Fruit fly (Drosophila melanogaster) S2 (cell line): ENCODE results near the gene Stim.

ENCODE experiments used
- CG8478 ChIP-seq: fragments of >200 bp; optimal IDR thresholded peaks from 2 replicates; lab custom pipeline; 2018
- CTCF ChIP-seq, 2 experiments: fragments of >200 bp; optimal IDR thresholded peaks; 2 replicates each; lab custom pipeline; 2018

Gene Stim

DNA sequence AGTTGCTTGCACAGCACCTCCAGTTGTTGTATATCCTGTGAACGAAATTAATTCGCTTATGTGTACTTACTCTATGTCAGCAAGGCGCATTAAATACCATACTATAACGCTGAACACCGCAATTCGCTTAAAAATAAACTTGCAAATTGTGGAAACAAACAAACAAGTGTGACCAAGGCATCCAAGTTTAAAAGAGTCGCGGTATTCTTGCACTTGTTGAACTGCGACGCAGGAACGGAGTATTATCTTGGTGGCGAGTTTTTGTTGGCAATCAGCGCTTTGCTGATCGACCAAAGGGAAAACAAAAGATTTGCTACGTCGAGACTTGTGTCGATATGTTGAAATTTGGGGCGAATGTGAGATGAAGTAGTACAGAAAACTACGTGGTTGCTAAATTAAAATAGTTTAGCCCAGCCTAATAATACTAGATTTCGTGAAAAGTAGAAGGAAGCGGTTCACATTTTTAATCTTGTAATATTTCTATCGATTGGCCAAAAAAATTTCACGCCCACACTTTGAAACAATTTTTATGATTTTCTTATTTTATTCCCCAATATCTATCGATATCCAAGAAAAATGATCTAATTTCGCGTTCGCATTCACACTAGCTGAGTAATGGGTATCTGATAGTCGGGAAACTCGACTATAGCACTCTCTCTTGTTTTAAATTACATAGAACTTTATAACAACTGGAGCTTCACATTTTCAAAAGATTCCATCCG is 6.6 kb downstream of the Stim start, which contains the start of gene Ranbp16:
Gene Ranbp16, minus strand, starts transcription at position 364 of the 722 bp plus-strand sequence.
- TF ChIP-seq CTCF (optimal IDR thresholded peaks at IDR 0.05; lab: Kevin White, UChicago): no peak
- TF ChIP-seq CG8478: no peak

DNA sequence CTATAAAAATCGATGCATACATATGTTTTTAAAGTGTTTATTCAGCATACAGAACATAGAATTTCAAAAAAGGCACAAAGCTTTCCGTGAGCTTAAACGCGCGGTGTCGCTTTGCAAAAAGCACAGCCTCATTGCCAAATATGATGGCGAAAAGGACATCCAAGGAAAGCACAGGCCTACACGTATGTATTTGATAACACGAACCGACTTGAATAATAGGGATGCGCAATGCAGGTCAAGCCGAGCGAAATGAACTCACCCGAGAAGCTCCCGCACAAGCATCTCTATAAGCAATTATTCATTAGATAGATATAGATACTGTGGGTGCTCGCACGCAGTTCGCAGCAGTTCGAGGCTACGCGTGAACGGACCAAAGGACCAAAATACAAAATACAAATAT is 15.4 kb downstream of the Stim start, which contains the start of gene Lcch3:
Gene Lcch3, plus strand, starts transcription at position 301 of the 400 bp plus-strand sequence.
- TF ChIP-seq CTCF (optimal IDR thresholded peaks at IDR 0.05; lab: Kevin White, UChicago): no peak
- TF ChIP-seq CG8478: no peak

DNA sequence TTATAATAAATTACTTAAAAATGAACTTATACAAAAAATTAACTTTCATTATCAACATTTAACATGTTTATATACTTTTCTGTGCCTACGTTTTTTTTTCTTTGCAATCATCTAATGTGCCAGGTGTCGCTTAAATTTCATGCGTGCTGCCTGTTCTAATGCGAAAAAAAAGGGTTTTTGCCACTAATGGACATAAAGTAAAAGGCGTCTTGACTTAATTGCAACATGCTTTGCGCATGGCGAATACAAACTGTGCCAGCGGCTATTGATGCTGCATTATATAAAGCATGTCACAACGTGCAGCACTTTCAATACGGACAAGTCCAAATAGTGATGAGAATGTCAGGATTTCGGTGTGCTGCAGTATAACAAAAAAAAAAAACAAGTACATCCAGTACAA is 18.6 kb downstream of the Stim start, which contains the start of gene CG8916:
Gene CG8916, plus strand, starts transcription at position 301 of the 400 bp plus-strand sequence.
- no peak for TF ChIP-seq CTCF (optimal IDR thresholded peaks at IDR 0.05; lab: Kevin White, UChicago)
- no peak for TF ChIP-seq CG8478

DNA sequence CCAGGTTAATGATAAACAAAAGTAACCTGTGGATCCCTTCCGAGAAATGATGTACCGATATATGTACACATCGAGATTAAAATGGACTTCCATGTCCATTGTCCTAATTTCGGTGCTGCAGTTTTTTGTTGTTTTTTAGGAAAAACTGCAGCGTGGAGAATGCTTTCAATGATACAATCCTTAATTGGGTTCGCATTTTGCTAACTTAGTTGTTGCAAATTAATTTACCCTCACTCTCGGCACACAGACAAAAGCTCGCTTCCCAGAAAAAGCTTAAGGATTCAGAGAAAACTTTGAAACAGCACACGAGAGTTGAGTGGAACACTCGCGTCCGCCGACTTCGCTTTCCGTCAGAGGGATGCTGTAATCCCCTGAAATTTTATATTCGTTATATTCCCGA is 29.7 kb downstream of the Stim start, which contains the start of gene Lrp4:
Gene Lrp4, plus strand, starts transcription at position 301 of the 400 bp plus-strand sequence.
- TF ChIP-seq CG8478: no peak
- TF ChIP-seq CTCF (optimal IDR thresholded peaks at IDR 0.05; lab: Kevin White, UChicago): no peak

DNA sequence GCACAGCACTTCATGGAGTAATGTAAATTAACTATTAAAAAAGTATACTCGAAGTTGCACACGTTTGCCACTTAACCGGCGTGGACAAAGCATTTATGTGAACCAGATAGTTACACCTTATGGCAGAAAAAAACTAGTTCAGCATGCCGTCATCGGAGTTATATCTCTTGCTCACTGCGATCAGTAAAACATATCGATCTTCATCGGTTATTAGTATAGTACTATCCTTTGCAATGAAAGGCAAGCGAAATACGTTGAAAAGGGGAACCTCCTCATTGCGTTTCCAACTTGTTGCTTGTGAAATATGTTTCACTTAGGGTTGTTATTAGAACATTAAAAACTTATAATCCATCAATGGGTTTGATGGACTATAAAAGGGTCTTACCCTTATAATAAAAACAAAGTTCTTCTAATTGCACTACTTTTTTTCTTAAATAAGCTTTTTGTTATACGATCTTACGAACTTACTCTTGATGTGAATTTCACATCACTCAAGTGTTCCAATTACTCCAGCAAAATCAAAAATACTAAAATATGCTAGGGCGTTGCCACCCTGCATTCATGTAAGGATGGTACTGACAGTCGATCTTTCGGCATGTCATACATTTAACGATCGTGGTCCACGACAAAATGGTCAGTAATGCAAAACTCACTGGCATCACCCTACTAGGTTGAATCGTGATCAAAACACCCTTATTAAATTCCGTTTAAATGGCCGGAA is 30.5 kb downstream of the Stim start, which contains the start of gene CycD:
Gene CycD, minus strand, starts transcription at position 113 of the 721 bp plus-strand sequence.
- TF ChIP-seq CG8478 (no peak), CTCF (optimal IDR thresholded peaks at IDR 0.05; lab: Kevin White, UChicago) (no peak)

DNA sequence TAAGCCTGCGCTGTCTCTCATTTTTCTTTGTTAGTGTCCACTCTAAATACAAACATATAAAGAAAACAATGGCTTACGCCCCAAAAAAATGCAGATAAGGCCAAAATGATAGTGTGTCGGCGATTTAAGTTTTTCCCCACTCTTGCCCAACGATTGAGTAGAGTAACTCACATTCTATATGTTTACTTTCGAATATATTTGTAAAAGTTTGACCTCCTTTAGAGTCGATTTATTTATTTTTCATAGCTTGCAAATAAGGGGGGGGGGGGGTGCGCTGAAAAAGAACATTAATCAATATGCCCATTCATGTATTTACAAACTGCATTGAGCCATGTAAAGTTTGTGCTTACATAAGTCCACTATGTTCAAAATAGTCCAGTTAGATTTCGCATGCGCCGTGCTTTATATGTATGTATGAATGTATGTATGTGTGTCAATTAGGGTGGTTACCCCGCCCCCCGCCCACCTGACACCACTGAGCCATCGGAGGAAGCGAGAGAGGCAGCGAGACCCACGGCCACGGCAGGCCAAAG is 46.5 kb downstream of the Stim start:
- no peak for TF ChIP-seq CG8478
- no peak for TF ChIP-seq CTCF (optimal IDR thresholded peaks at IDR 0.05; lab: Kevin White, UChicago)

DNA sequence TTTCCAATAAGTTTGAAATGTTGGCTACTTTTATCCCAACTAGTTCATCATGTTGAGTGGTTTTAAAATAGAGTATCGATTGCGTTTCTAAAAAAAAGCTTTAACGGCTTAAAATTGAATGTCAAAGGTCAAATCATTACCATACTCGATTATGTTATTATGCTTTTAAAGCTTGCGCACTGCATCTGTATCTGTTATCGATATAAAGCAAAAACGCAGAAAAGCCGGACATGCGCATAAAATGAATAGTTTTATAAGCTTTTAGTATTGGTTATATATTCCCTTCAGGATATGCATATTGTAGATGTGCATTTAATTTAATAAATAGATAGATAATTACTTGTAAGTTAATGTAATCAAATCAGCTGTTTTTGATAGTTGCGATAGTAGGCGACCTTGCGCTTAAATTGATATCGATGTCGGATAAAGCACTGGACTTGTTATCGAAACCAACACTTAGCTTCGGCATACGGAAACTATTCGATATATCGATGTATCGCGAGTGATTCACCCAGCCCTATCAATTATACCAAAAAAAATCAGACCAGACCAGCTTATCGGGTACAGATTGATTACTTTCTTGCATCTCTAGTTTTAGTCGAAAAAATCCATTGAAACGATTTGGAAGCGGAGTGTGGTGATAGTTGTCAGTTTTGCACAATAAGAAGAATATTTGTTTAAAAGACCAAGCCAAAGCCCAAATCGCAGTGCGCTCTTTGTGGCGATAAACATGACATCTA is 48.5 kb downstream of the Stim start, which contains the start of gene shi:
Gene shi, plus strand, starts transcription at position 511 of the 740 bp plus-strand sequence.
- TF ChIP-seq CTCF (optimal IDR thresholded peaks at IDR 0.05; lab: Kevin White, UChicago) (no peak), CG8478 (no peak)

DNA sequence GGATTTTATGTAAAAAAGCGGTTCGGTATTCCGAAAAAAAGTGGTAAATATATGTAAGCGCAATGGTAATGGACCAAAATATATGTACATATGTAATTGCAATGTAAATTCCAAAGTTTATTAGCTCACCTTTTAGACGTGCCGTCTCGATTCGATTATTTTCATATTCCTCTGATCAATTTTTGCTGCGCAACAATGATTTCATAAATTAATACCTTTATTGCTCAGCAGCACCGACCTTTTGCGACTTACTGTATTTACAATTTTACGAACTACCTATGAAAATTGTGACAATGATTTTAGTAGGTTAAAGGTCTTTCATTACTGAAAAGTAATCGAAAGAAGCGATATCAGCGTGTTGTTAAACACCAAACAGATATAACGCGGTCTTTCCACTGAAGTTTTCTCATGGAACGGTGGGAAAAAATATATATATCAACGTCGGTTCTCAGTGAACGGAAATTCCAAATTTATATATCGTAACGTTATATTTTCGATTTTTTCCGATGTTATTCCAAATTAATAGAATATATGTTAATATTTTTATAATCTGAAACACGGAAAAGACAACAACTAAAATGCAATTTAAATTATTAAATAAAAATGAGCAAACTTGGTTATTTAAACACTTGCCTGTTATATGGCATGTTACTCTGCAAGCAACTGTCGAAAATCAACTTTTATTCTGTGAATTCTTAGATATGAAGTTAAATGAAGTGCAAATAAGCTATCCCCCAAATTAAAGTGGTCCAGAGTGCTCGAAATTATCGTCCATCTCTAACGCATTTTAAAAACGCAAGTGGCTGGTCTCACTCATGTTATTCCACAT is 50.3 kb downstream of the Stim start, which contains the start of the genes MSBP and CG15916:
Gene MSBP, minus strand, starts transcription at position 330 of the 829 bp plus-strand sequence.
Gene CG15916, plus strand, starts transcription at position 810 of the 829 bp plus-strand sequence.
- TF ChIP-seq CG8478: no peak
- no peak for TF ChIP-seq CTCF (optimal IDR thresholded peaks at IDR 0.05; lab: Kevin White, UChicago)

DNA sequence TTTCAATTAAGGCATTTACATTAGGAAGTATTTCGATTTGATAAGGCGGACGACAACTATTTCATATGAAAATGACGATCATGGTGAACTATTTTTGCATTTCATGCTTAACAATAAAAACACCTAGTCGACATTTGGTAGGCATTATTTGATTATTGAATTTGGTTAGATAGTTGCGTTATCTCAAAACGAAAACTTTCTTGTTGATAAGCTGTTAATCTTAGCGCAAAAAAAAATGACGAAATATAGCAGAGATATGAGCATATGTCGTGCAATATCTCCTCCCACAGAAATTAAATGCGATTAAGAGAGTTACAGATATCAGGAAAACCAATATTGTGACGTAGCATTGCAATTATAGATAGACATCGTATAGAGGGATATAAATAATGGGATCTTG is 51.5 kb downstream of the Stim start:
- TF ChIP-seq CTCF (optimal IDR thresholded peaks at IDR 0.05; lab: Kevin White, UChicago) (no peak), CG8478 (no peak)

DNA sequence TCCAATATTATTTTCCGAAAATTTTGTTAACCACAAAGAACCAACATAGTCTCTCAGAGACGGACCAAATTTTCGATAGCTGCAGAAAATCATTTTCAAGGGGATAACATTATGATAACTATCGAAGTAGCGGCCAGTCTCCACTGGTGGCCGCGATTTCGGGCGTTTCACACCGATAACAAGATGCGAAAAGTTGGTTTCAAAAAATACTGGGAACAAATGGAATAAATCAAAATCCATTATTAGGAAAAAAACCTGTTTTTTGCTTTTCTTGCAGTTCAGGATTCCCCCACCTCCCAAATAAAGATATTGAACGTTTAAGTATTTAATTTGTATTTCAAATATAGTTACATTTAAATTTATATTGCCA is 53.0 kb downstream of the Stim start, which contains the start of gene tay:
Gene tay, minus strand, starts transcription at position 65 of the 370 bp plus-strand sequence.
- peak in 1 of 2 experiments; percentile 33 for TF ChIP-seq CTCF (optimal IDR thresholded peaks at IDR 0.05; lab: Kevin White, UChicago)
- TF ChIP-seq CG8478: no peak

DNA sequence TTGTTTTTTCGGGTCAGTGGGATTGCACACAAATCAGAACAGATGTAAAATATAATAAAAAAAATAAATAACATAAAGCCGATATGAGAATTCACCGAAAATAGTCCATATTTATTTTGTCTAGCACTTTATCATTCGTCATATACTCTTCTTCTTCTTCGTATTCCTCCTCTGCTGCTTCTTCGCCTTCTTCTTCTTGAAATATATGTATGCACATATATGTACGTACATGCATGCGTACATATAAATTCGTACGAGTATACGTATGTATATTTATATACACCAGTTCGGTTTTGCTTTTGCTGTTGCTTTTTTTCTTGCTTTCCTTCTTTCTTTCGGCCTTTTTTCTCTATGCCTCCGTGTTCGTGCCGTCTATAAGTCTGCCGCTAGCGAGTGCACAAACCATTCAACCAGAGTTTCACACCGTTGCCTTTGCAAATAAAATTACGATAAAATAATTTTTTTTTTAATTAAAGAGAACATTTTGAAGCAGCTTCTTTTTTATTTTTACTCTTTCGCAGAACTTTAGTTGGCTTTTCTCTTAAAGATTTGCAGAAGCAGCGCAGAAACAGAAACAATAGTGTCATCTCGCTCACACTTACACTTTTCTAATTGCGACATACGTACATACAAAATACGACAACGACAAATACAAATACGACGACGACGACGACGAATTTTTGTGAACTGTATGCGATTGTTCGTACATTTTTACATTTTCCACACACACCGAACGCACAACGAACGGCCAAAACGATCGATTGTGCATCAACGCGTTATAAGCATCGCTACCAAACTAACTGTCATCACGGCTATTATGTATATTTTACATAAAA is 53.6 kb downstream of the Stim start:
- TF ChIP-seq CTCF (optimal IDR thresholded peaks at IDR 0.05; lab: Kevin White, UChicago): peak in 1 of 2 experiments; percentile 3
- no peak for TF ChIP-seq CG8478
